Worm (Caenorhabditis elegans) whole organism, late embryonic: ENCODE measurements around the gene R10E11.5.

Experiments
- C08G9.2 ChIP-seq: sonication (generic microtip); optimal IDR thresholded peaks from 2 replicates; lab custom pipeline; 2016; ENCODE audit warnings: mild to moderate bottlenecking, missing genetic modification characterization, moderate library complexity, missing compliant biosample characterization
- F13H6.1 ChIP-seq: sonication (generic microtip); optimal IDR thresholded peaks from 2 replicates; lab custom pipeline; 2016; ENCODE audit warnings: missing genetic modification characterization, missing compliant biosample characterization
- K09A11.1 ChIP-seq: sonication (generic microtip); optimal IDR thresholded peaks from 2 replicates; lab custom pipeline; 2017; ENCODE audit warnings: antibody characterized with exemption, mild to moderate bottlenecking, missing genetic modification characterization, missing compliant biosample characterization; ENCODE audit not compliant: insufficient read depth
- T23F11.4 ChIP-seq: fragments of 200-800 bp; sonication (Bioruptor generic); optimal IDR thresholded peaks from 2 replicates; lab custom pipeline; 2018; ENCODE audit warnings: mild to moderate bottlenecking, missing genetic modification characterization, missing compliant biosample characterization
- Y22D7AL.16 ChIP-seq: sonication (generic microtip); optimal IDR thresholded peaks from 2 replicates; lab custom pipeline; 2016; ENCODE audit warnings: missing genetic modification characterization, missing compliant biosample characterization
- ama-1 ChIP-seq: fragments of 150-350 bp; optimal IDR thresholded peaks from 2 replicates; lab custom pipeline; 2014
- ceh-14 ChIP-seq: sonication (generic microtip); optimal IDR thresholded peaks from 2 replicates; lab custom pipeline; 2016; ENCODE audit warnings: missing genotype, missing genetic modification characterization, missing compliant biosample characterization
- ceh-19 ChIP-seq: fragments of 200-800 bp; sonication (Bioruptor generic); optimal IDR thresholded peaks from 2 replicates; lab custom pipeline; 2018; ENCODE audit warnings: mild to moderate bottlenecking, missing genetic modification characterization, missing compliant biosample characterization
- ceh-2 ChIP-seq: sonication (generic microtip); optimal IDR thresholded peaks from 2 replicates; lab custom pipeline; 2016; ENCODE audit warnings: missing genotype, missing genetic modification characterization, missing compliant biosample characterization
- ceh-22 ChIP-seq: sonication (generic microtip); optimal IDR thresholded peaks from 2 replicates; lab custom pipeline; 2017; ENCODE audit warnings: missing biosample characterization, missing genetic modification characterization
- ceh-24 ChIP-seq: sonication (generic microtip); optimal IDR thresholded peaks from 2 replicates; lab custom pipeline; 2016; ENCODE audit warnings: mild to moderate bottlenecking, missing genetic modification characterization, missing compliant biosample characterization
- ceh-31 ChIP-seq: sonication (generic microtip); optimal IDR thresholded peaks from 2 replicates; lab custom pipeline; 2016; ENCODE audit warnings: missing genetic modification characterization, missing compliant biosample characterization
- ceh-34 ChIP-seq: sonication (generic microtip); optimal IDR thresholded peaks from 2 replicates; lab custom pipeline; 2016; ENCODE audit warnings: mild to moderate bottlenecking, missing genetic modification characterization, missing compliant biosample characterization
- ceh-45 ChIP-seq: fragments of 200-800 bp; sonication (Bioruptor generic); IDR thresholded peaks from 2 replicates; pipeline ENCODE4 v1.3.6; 2022; ENCODE audit warnings: missing genetic modification reagents, missing genetic modification characterization, missing compliant biosample characterization
- ceh-9 ChIP-seq: sonication (generic microtip); optimal IDR thresholded peaks from 2 replicates; lab custom pipeline; 2016; ENCODE audit warnings: mild to moderate bottlenecking, missing genetic modification characterization, inconsistent platforms, missing compliant biosample characterization
- dmd-4 ChIP-seq: sonication (generic microtip); optimal IDR thresholded peaks from 2 replicates; lab custom pipeline; 2016; ENCODE audit warnings: borderline replicate concordance, missing genetic modification characterization, missing compliant biosample characterization
- dve-1 ChIP-seq: sonication (generic microtip); optimal IDR thresholded peaks from 2 replicates; lab custom pipeline; 2017; ENCODE audit warnings: antibody characterized with exemption, mild to moderate bottlenecking, missing genetic modification characterization, missing compliant biosample characterization
- ets-4 ChIP-seq: sonication (generic microtip); optimal IDR thresholded peaks from 2 replicates; lab custom pipeline; 2016; ENCODE audit warnings: missing genetic modification characterization, missing compliant biosample characterization
- eyg-1 ChIP-seq: sonication (generic microtip); optimal IDR thresholded peaks from 2 replicates; lab custom pipeline; 2016; ENCODE audit warnings: missing genotype, missing genetic modification characterization, missing compliant biosample characterization
- fax-1 ChIP-seq: sonication (generic microtip); optimal IDR thresholded peaks from 2 replicates; lab custom pipeline; 2016; ENCODE audit warnings: missing genotype, missing genetic modification characterization, missing compliant biosample characterization
- fkh-6 ChIP-seq: sonication (generic microtip); optimal IDR thresholded peaks from 2 replicates; lab custom pipeline; 2016; ENCODE audit warnings: missing genetic modification characterization, missing compliant biosample characterization
- gmeb-2 ChIP-seq: sonication (generic microtip); optimal IDR thresholded peaks from 2 replicates; lab custom pipeline; 2016; ENCODE audit warnings: missing genetic modification characterization, inconsistent platforms, missing compliant biosample characterization
- hlh-13 ChIP-seq: fragments of 200-800 bp; sonication (Bioruptor generic); optimal IDR thresholded peaks from 2 replicates; lab custom pipeline; 2018; ENCODE audit warnings: mild to moderate bottlenecking, missing genetic modification characterization, missing compliant biosample characterization
- hlh-15 ChIP-seq: sonication (generic microtip); optimal IDR thresholded peaks from 2 replicates; lab custom pipeline; 2016; ENCODE audit warnings: missing genetic modification characterization, missing compliant biosample characterization
- hlh-30 ChIP-seq: sonication (generic microtip); optimal IDR thresholded peaks from 2 replicates; lab custom pipeline; 2017; ENCODE audit warnings: antibody characterized with exemption, missing genetic modification characterization, missing compliant biosample characterization; ENCODE audit not compliant: insufficient read depth
- hlh-6 ChIP-seq: sonication (generic microtip); optimal IDR thresholded peaks from 2 replicates; lab custom pipeline; 2016; ENCODE audit warnings: missing genotype, missing genetic modification characterization, missing compliant biosample characterization
- hlh-8 ChIP-seq: sonication (generic microtip); optimal IDR thresholded peaks from 2 replicates; lab custom pipeline; 2016; ENCODE audit warnings: missing genotype, missing genetic modification characterization, missing compliant biosample characterization
- lim-6 ChIP-seq: sonication (generic microtip); optimal IDR thresholded peaks from 2 replicates; lab custom pipeline; 2016; ENCODE audit warnings: missing genetic modification characterization, missing compliant biosample characterization
- lin-11 ChIP-seq: fragments of 200-800 bp; sonication (Bioruptor generic); optimal IDR thresholded peaks from 2 replicates; lab custom pipeline; 2018; ENCODE audit warnings: mild to moderate bottlenecking, missing genetic modification characterization, missing compliant biosample characterization
- madf-2 ChIP-seq: sonication (generic microtip); optimal IDR thresholded peaks from 2 replicates; lab custom pipeline; 2017; ENCODE audit warnings: missing genetic modification characterization, missing compliant biosample characterization
- mec-3 ChIP-seq: sonication (generic microtip); optimal IDR thresholded peaks from 2 replicates; lab custom pipeline; 2016; ENCODE audit warnings: borderline replicate concordance, missing genetic modification characterization, missing compliant biosample characterization
- nfya-1 ChIP-seq: sonication (generic microtip); optimal IDR thresholded peaks from 2 replicates; lab custom pipeline; 2017; ENCODE audit warnings: missing genetic modification characterization, mild to moderate bottlenecking, missing compliant biosample characterization, antibody characterized with exemption, moderate library complexity
- nhr-11 ChIP-seq: fragments of 150-350 bp; optimal IDR thresholded peaks from 2 replicates; lab custom pipeline; 2014; ENCODE audit warnings: missing biosample characterization, missing genetic modification characterization
- nhr-232 ChIP-seq: sonication (generic microtip); optimal IDR thresholded peaks from 2 replicates; lab custom pipeline; 2016; ENCODE audit warnings: missing genetic modification characterization, missing compliant biosample characterization
- npax-4 ChIP-seq: sonication (generic microtip); optimal IDR thresholded peaks from 2 replicates; lab custom pipeline; 2016; ENCODE audit warnings: missing genetic modification characterization, missing compliant biosample characterization
- pag-3 ChIP-seq: sonication (generic microtip); optimal IDR thresholded peaks from 2 replicates; lab custom pipeline; 2016; ENCODE audit warnings: missing compliant biosample characterization, missing genetic modification characterization, borderline replicate concordance
- pax-1 ChIP-seq: fragments of 150-350 bp; optimal IDR thresholded peaks from 2 replicates; lab custom pipeline; 2014; ENCODE audit warnings: missing biosample characterization, missing genetic modification characterization
- pha-2 ChIP-seq: sonication (generic microtip); optimal IDR thresholded peaks from 2 replicates; lab custom pipeline; 2017; ENCODE audit warnings: mild to moderate bottlenecking, missing genetic modification characterization, missing compliant biosample characterization
- pha-4 ChIP-seq: fragments of 150-350 bp; optimal IDR thresholded peaks from 2 replicates; lab custom pipeline; 2018; ENCODE audit warnings: missing biosample characterization, missing genetic modification reagents, missing genetic modification characterization
- pqm-1 ChIP-seq: sonication (generic microtip); optimal IDR thresholded peaks from 2 replicates; lab custom pipeline; 2016; ENCODE audit warnings: missing genetic modification characterization, missing compliant biosample characterization
- pros-1 ChIP-seq: fragments of 150-350 bp; optimal IDR thresholded peaks from 2 replicates; lab custom pipeline; 2014; ENCODE audit warnings: missing biosample characterization, missing genetic modification reagents, missing genetic modification characterization
- rnt-1 ChIP-seq: sonication (generic microtip); optimal IDR thresholded peaks from 2 replicates; lab custom pipeline; 2016; ENCODE audit warnings: missing genetic modification characterization, missing compliant biosample characterization
- sdc-2 ChIP-seq: sonication (generic microtip); optimal IDR thresholded peaks from 2 replicates; lab custom pipeline; 2016; ENCODE audit warnings: missing genotype, missing genetic modification characterization, missing compliant biosample characterization
- sox-2 ChIP-seq: fragments of 200-800 bp; sonication (Bioruptor generic); IDR thresholded peaks from 2 replicates; pipeline ENCODE4 v1.3.6; 2022; ENCODE audit warnings: missing genetic modification reagents, missing genetic modification characterization, missing compliant biosample characterization
- sox-4 ChIP-seq: sonication (generic microtip); optimal IDR thresholded peaks from 2 replicates; lab custom pipeline; 2017; ENCODE audit warnings: mild to moderate bottlenecking, missing genetic modification characterization, inconsistent platforms, missing compliant biosample characterization
- tbx-2 ChIP-seq: sonication (generic microtip); optimal IDR thresholded peaks from 2 replicates; lab custom pipeline; 2016; ENCODE audit warnings: missing genetic modification characterization, missing compliant biosample characterization
- tbx-7 ChIP-seq: sonication (generic microtip); optimal IDR thresholded peaks from 2 replicates; lab custom pipeline; 2016; ENCODE audit warnings: missing genotype, missing genetic modification characterization, missing compliant biosample characterization
- ttx-3 ChIP-seq: sonication (generic microtip); optimal IDR thresholded peaks from 2 replicates; lab custom pipeline; 2016; ENCODE audit warnings: missing genetic modification reagents, missing genetic modification characterization, missing compliant biosample characterization
- unc-3 ChIP-seq, 2 experiments: fragments of 200-800 bp in 1 of 2; sonication (Bioruptor generic) in 1 of 2; sonication (generic microtip) in 1 of 2; conservative IDR thresholded peaks in 1 of 2; optimal IDR thresholded peaks in 1 of 2; 2 replicates each; pipeline versions ENCODE4 v1.3.6 to Lab custom; 2016 to 2022; ENCODE audit warnings: missing compliant biosample characterization in 2 of 2, missing genetic modification characterization in 2 of 2, missing genetic modification reagents in 1 of 2
- unc-42 ChIP-seq: sonication (generic microtip); optimal IDR thresholded peaks from 2 replicates; lab custom pipeline; 2016; ENCODE audit warnings: missing genotype, missing genetic modification characterization, missing compliant biosample characterization
- unc-55 ChIP-seq: sonication (generic microtip); optimal IDR thresholded peaks from 2 replicates; lab custom pipeline; 2017; ENCODE audit warnings: missing biosample characterization, missing genetic modification reagents, missing genetic modification characterization
- zip-5 ChIP-seq: sonication (generic microtip); optimal IDR thresholded peaks from 2 replicates; lab custom pipeline; 2016; ENCODE audit warnings: missing genetic modification characterization, missing compliant biosample characterization
- ztf-16 ChIP-seq: sonication (generic microtip); optimal IDR thresholded peaks from 2 replicates; lab custom pipeline; 2017; ENCODE audit warnings: missing genetic modification characterization, missing compliant biosample characterization

The R10E11.5 gene

ce11 chrIII:9765465-9765900 lies 24.0 kb downstream of the R10E11.5 start:
- TF ChIP-seq pros-1 (tag; lab: Kevin White, UChicago) (peak; percentile 92), eyg-1 (peak; percentile 52), nhr-11 (no peak), ttx-3 (tag; lab: Kevin White, UChicago) (peak; percentile 22), lin-11 (tag; lab: Kevin White, UChicago) (peak; percentile 31), ceh-31 (tag; lab: Kevin White, UChicago) (peak; percentile 88), gmeb-2 (tag; lab: Kevin White, UChicago) (peak; percentile 65), hlh-6 (tag; lab: Kevin White, UChicago) (no peak), sox-2 (peak; percentile 61), pha-2 (tag; lab: Kevin White, UChicago) (peak; percentile 79), rnt-1 (tag; lab: Kevin White, UChicago) (peak; percentile 94), fax-1 (tag; lab: Kevin White, UChicago) (peak; percentile 43), dve-1 (tag; lab: Kevin White, UChicago) (peak; percentile 90), mec-3 (tag; lab: Kevin White, UChicago) (no peak), hlh-30 (tag; lab: Kevin White, UChicago) (peak; percentile 96), ceh-45 (peak; percentile 55), pqm-1 (tag; lab: Kevin White, UChicago) (peak; percentile 57), ceh-2 (peak; percentile 51), dmd-4 (peak; percentile 79), unc-3 (GFP tag; conservative IDR thresholded peaks at IDR 0.05; lab: Robert Waterston, UW) (peak; percentile 68), unc-3 (tag; optimal IDR thresholded peaks at IDR 0.05; lab: Kevin White, UChicago) (peak; percentile 39), unc-55 (peak; percentile 70), zip-5 (tag; lab: Kevin White, UChicago) (peak; percentile 9), nfya-1 (tag; lab: Kevin White, UChicago) (peak; percentile 99), K09A11.1 (tag; lab: Kevin White, UChicago) (peak; percentile 36), ceh-24 (no peak), tbx-2 (tag; lab: Kevin White, UChicago) (peak; percentile 92), ceh-14 (tag; lab: Kevin White, UChicago) (peak; percentile 54), fkh-6 (tag; lab: Kevin White, UChicago) (peak; percentile 20), pha-4 (no peak), Y22D7AL.16 (tag; lab: Kevin White, UChicago) (peak; percentile 51), pax-1 (tag; lab: Kevin White, UChicago) (peak; percentile 56), pag-3 (tag; lab: Kevin White, UChicago) (no peak), ama-1 (lab: Kevin White, UChicago) (peak; percentile 96), ceh-9 (tag; lab: Kevin White, UChicago) (no peak), madf-2 (tag; lab: Kevin White, UChicago) (peak; percentile 76), ceh-22 (tag; lab: Kevin White, UChicago) (no peak), ceh-34 (tag; lab: Kevin White, UChicago) (peak; percentile 93), C08G9.2 (peak; percentile 57), tbx-7 (tag; lab: Kevin White, UChicago) (peak; percentile 59), nhr-232 (tag; lab: Kevin White, UChicago) (no peak), unc-42 (tag; lab: Kevin White, UChicago) (peak; percentile 82), hlh-8 (tag; lab: Kevin White, UChicago) (peak; percentile 50), sdc-2 (peak; percentile 45), ets-4 (tag; lab: Kevin White, UChicago) (peak; percentile 62), F13H6.1 (tag; lab: Kevin White, UChicago) (peak; percentile 89), lim-6 (tag; lab: Kevin White, UChicago) (no peak), T23F11.4 (GFP tag; lab: Kevin White, UChicago) (peak; percentile 74), hlh-13 (no peak), ztf-16 (peak; percentile 81), npax-4 (tag; lab: Kevin White, UChicago) (no peak), sox-4 (tag; lab: Kevin White, UChicago) (peak; percentile 72), ceh-19 (GFP tag; lab: Kevin White, UChicago) (peak; percentile 76), hlh-15 (tag; lab: Kevin White, UChicago) (no peak)
